Worm (Caenorhabditis elegans) whole organism, L1 larva: ENCODE results near the gene cyp-35B2.

ENCODE experiments used
- C34B4.2 ChIP-seq: sonication (generic microtip); optimal IDR thresholded peaks from 2 replicates; lab custom pipeline; 2017; ENCODE audit warnings: mild to moderate bottlenecking, missing genetic modification characterization, missing compliant biosample characterization
- F16B12.6 ChIP-seq: fragments of 150-350 bp; optimal IDR thresholded peaks from 2 replicates; lab custom pipeline; 2014; ENCODE audit warnings: missing biosample characterization, missing genetic modification characterization
- Y116A8C.19 ChIP-seq: sonication (generic microtip); optimal IDR thresholded peaks from 2 replicates; lab custom pipeline; 2016; ENCODE audit warnings: missing compliant biosample characterization, missing genetic modification characterization, borderline replicate concordance
- aly-2 ChIP-seq: fragments of 150-350 bp; optimal IDR thresholded peaks from 2 replicates; lab custom pipeline; 2014; ENCODE audit warnings: missing biosample characterization, missing genetic modification characterization
- blmp-1 ChIP-seq: fragments of 150-350 bp; optimal IDR thresholded peaks from 2 replicates; lab custom pipeline; 2014; ENCODE audit warnings: missing biosample characterization, missing genetic modification characterization
- ceh-63 ChIP-seq: fragments of 200-800 bp; sonication (Bioruptor generic); optimal IDR thresholded peaks from 2 replicates; lab custom pipeline; 2018; ENCODE audit warnings: mild to moderate bottlenecking, missing genetic modification characterization, missing compliant biosample characterization
- ces-1 ChIP-seq: fragments of 150-350 bp; optimal IDR thresholded peaks from 2 replicates; lab custom pipeline; 2014; ENCODE audit warnings: missing biosample characterization, missing genetic modification reagents, missing genetic modification characterization
- dpl-1 ChIP-seq, 3 experiments: fragments of 150-350 bp in 2 of 3; sonication (generic microtip) in 1 of 3; optimal IDR thresholded peaks; 2 replicates each; lab custom pipeline; 2014 to 2017; ENCODE audit warnings: missing biosample characterization in 3 of 3, missing genetic modification characterization in 3 of 3, missing genetic modification reagents in 3 of 3
- dsc-1 ChIP-seq: sonication (generic microtip); optimal IDR thresholded peaks from 2 replicates; lab custom pipeline; 2016; ENCODE audit warnings: mild to moderate bottlenecking, missing genetic modification characterization, missing compliant biosample characterization
- efl-1 ChIP-seq, 4 experiments: fragments of 150-350 bp; optimal IDR thresholded peaks in 3 of 4; peaks in 1 of 4; 1 replicate in 1 of 4; 2 replicates in 3 of 4; lab custom pipeline; 2014; ENCODE audit warnings: missing biosample characterization in 2 of 4, missing genetic modification characterization in 2 of 4, missing genetic modification reagents in 2 of 4
- efl-3 ChIP-seq: fragments of 200-800 bp; sonication (Bioruptor generic); optimal IDR thresholded peaks from 2 replicates; lab custom pipeline; 2018; ENCODE audit warnings: mild to moderate bottlenecking, missing genetic modification characterization, missing compliant biosample characterization
- egl-13 ChIP-seq: sonication (generic microtip); optimal IDR thresholded peaks from 2 replicates; lab custom pipeline; 2016; ENCODE audit warnings: missing genotype, missing genetic modification reagents, missing genetic modification characterization, missing compliant biosample characterization
- egl-27 ChIP-seq, 2 experiments: fragments of 150-350 bp in 1 of 2; sonication (generic microtip); optimal IDR thresholded peaks; 3 replicates each; lab custom pipeline; 2017 to 2018; ENCODE audit warnings: missing biosample characterization in 2 of 2, missing genetic modification characterization in 2 of 2, missing genetic modification reagents in 2 of 2
- elt-3 ChIP-seq, 6 experiments: fragments of 150-350 bp in 1 of 6; sonication (generic microtip); optimal IDR thresholded peaks; 2 replicates each; lab custom pipeline; 2017 to 2018; ENCODE audit warnings: missing biosample characterization in 6 of 6, missing genetic modification characterization in 6 of 6, inconsistent platforms in 1 of 6
- fkh-10 ChIP-seq: sonication (generic microtip); optimal IDR thresholded peaks from 2 replicates; lab custom pipeline; 2017; ENCODE audit warnings: missing biosample characterization, missing genetic modification reagents, missing genetic modification characterization
- fkh-4 ChIP-seq: sonication (generic microtip); optimal IDR thresholded peaks from 2 replicates; lab custom pipeline; 2016; ENCODE audit warnings: missing compliant biosample characterization, missing genetic modification characterization, borderline replicate concordance
- fos-1 ChIP-seq: fragments of 150-350 bp; optimal IDR thresholded peaks from 2 replicates; lab custom pipeline; 2014; ENCODE audit warnings: missing biosample characterization, missing genetic modification characterization
- hlh-17 ChIP-seq: fragments of 200-800 bp; sonication (Bioruptor generic); optimal IDR thresholded peaks from 2 replicates; lab custom pipeline; 2018; ENCODE audit warnings: missing genetic modification characterization, mild to moderate bottlenecking, missing compliant biosample characterization, moderate library complexity, borderline replicate concordance
- hlh-4 ChIP-seq: sonication (generic microtip); optimal IDR thresholded peaks from 2 replicates; lab custom pipeline; 2016; ENCODE audit warnings: mild to moderate bottlenecking, missing genetic modification characterization, missing compliant biosample characterization
- hpl-2 ChIP-seq: fragments of 150-350 bp; optimal IDR thresholded peaks from 2 replicates; lab custom pipeline; 2014; ENCODE audit warnings: missing biosample characterization, missing genetic modification reagents, missing genetic modification characterization
- jun-1 ChIP-seq: fragments of 150-350 bp; optimal IDR thresholded peaks from 2 replicates; lab custom pipeline; 2014; ENCODE audit warnings: missing biosample characterization, missing genetic modification reagents, missing genetic modification characterization
- lin-15B ChIP-seq: fragments of 150-350 bp; sonication (generic microtip); optimal IDR thresholded peaks from 3 replicates; lab custom pipeline; 2014; ENCODE audit warnings: missing biosample characterization, missing genetic modification characterization
- lin-39 ChIP-seq: fragments of 150-350 bp; optimal IDR thresholded peaks from 2 replicates; lab custom pipeline; 2014; ENCODE audit warnings: missing biosample characterization, missing genetic modification reagents, missing genetic modification characterization
- lir-3 ChIP-seq: sonication (generic microtip); optimal IDR thresholded peaks from 2 replicates; lab custom pipeline; 2016; ENCODE audit warnings: mild to moderate bottlenecking, missing genetic modification characterization, moderate library complexity, missing compliant biosample characterization; ENCODE audit not compliant: poor library complexity
- lsy-2 ChIP-seq, 2 experiments: fragments of 150-350 bp; optimal IDR thresholded peaks; 2 replicates each; lab custom pipeline; 2014; ENCODE audit warnings: missing biosample characterization in 2 of 2, missing genetic modification characterization in 2 of 2
- mdl-1 ChIP-seq, 2 experiments: fragments of 150-350 bp; optimal IDR thresholded peaks; 2 replicates each; lab custom pipeline; 2014 to 2017; ENCODE audit warnings: missing biosample characterization in 2 of 2, missing genetic modification characterization in 2 of 2, inconsistent platforms in 1 of 2
- mef-2 ChIP-seq: fragments of 150-350 bp; optimal IDR thresholded peaks from 2 replicates; lab custom pipeline; 2014; ENCODE audit warnings: missing biosample characterization, missing genetic modification characterization
- nhr-20 ChIP-seq: sonication (generic microtip); optimal IDR thresholded peaks from 2 replicates; lab custom pipeline; 2016; ENCODE audit warnings: mild to moderate bottlenecking, missing genetic modification characterization, missing compliant biosample characterization
- nhr-28 ChIP-seq: fragments of 150-350 bp; optimal IDR thresholded peaks from 2 replicates; lab custom pipeline; 2014; ENCODE audit warnings: missing biosample characterization, missing genetic modification characterization
- nhr-47 ChIP-seq: sonication (generic microtip); optimal IDR thresholded peaks from 2 replicates; lab custom pipeline; 2016; ENCODE audit warnings: mild to moderate bottlenecking, missing genetic modification characterization, moderate library complexity, missing compliant biosample characterization
- nhr-76 ChIP-seq: sonication (generic microtip); optimal IDR thresholded peaks from 2 replicates; lab custom pipeline; 2017; ENCODE audit warnings: missing biosample characterization, missing genetic modification characterization
- nhr-77 ChIP-seq: fragments of 150-350 bp; optimal IDR thresholded peaks from 2 replicates; lab custom pipeline; 2014; ENCODE audit warnings: missing biosample characterization, missing genetic modification characterization
- nhr-85 ChIP-seq: sonication (generic microtip); peaks from one replicate; lab custom pipeline; 2016; ENCODE audit warnings: missing genetic modification characterization, inconsistent platforms, missing compliant biosample characterization
- pag-3 ChIP-seq: sonication (generic microtip); optimal IDR thresholded peaks from 2 replicates; lab custom pipeline; 2017; ENCODE audit warnings: missing genetic modification characterization, mild to moderate bottlenecking, missing compliant biosample characterization, antibody characterized with exemption, borderline replicate concordance; ENCODE audit not compliant: insufficient read depth
- pqm-1 ChIP-seq: sonication (generic microtip); optimal IDR thresholded peaks from 3 replicates; lab custom pipeline; 2017; ENCODE audit warnings: missing biosample characterization, missing genetic modification characterization
- skn-1 ChIP-seq: fragments of 150-350 bp; optimal IDR thresholded peaks from 2 replicates; lab custom pipeline; 2014; ENCODE audit warnings: missing biosample characterization, missing genetic modification characterization
- snpc-4 ChIP-seq: fragments of 150-350 bp; optimal IDR thresholded peaks from 2 replicates; lab custom pipeline; 2014; ENCODE audit warnings: missing biosample characterization, missing genetic modification characterization
- snu-23 ChIP-seq: sonication (generic microtip); optimal IDR thresholded peaks from 2 replicates; lab custom pipeline; 2016; ENCODE audit warnings: missing genetic modification characterization, missing compliant biosample characterization
- sox-4 ChIP-seq: sonication (generic microtip); optimal IDR thresholded peaks from 2 replicates; lab custom pipeline; 2016; ENCODE audit warnings: missing genetic modification characterization, missing compliant biosample characterization
- sup-37 ChIP-seq: fragments of 200-800 bp; sonication (Bioruptor generic); optimal IDR thresholded peaks from 2 replicates; lab custom pipeline; 2018; ENCODE audit warnings: mild to moderate bottlenecking, missing genetic modification characterization, missing compliant biosample characterization
- swsn-7 ChIP-seq: sonication (generic microtip); optimal IDR thresholded peaks from 2 replicates; lab custom pipeline; 2016; ENCODE audit warnings: missing genetic modification characterization, missing compliant biosample characterization
- tbx-2 ChIP-seq: sonication (generic microtip); optimal IDR thresholded peaks from 2 replicates; lab custom pipeline; 2016; ENCODE audit warnings: missing genetic modification characterization, missing compliant biosample characterization
- tlp-1 ChIP-seq: fragments of 150-350 bp; optimal IDR thresholded peaks from 2 replicates; lab custom pipeline; 2014; ENCODE audit warnings: missing biosample characterization, missing genetic modification characterization
- unc-130 ChIP-seq: fragments of 150-350 bp; optimal IDR thresholded peaks from 2 replicates; lab custom pipeline; 2017; ENCODE audit warnings: missing biosample characterization, missing genetic modification characterization, inconsistent platforms
- unc-30 ChIP-seq: sonication (generic microtip); optimal IDR thresholded peaks from 2 replicates; lab custom pipeline; 2017; ENCODE audit warnings: missing biosample characterization, missing genetic modification characterization
- unc-62 ChIP-seq: fragments of 150-350 bp; optimal IDR thresholded peaks from 2 replicates; lab custom pipeline; 2014; ENCODE audit warnings: missing biosample characterization, missing genetic modification reagents, missing genetic modification characterization
- unc-86 ChIP-seq: sonication (generic microtip); optimal IDR thresholded peaks from 2 replicates; lab custom pipeline; 2016; ENCODE audit warnings: missing genetic modification characterization, missing compliant biosample characterization
- vab-15 ChIP-seq: sonication (generic microtip); optimal IDR thresholded peaks from 2 replicates; lab custom pipeline; 2017; ENCODE audit warnings: missing genotype, mild to moderate bottlenecking, missing genetic modification characterization, missing compliant biosample characterization
- xbp-1 ChIP-seq: sonication (generic microtip); optimal IDR thresholded peaks from 2 replicates; lab custom pipeline; 2016; ENCODE audit warnings: missing genetic modification characterization, missing compliant biosample characterization
- ztf-11 ChIP-seq, 2 experiments: sonication (generic microtip); optimal IDR thresholded peaks; 2 replicates each; lab custom pipeline; 2016 to 2017; ENCODE audit warnings: missing genetic modification characterization in 2 of 2, missing biosample characterization in 1 of 2, missing compliant biosample characterization in 1 of 2
- ztf-4 ChIP-seq: fragments of 150-350 bp; optimal IDR thresholded peaks from 2 replicates; lab custom pipeline; 2014; ENCODE audit warnings: missing biosample characterization, missing genetic modification characterization

The cyp-35B2 gene

DNA sequence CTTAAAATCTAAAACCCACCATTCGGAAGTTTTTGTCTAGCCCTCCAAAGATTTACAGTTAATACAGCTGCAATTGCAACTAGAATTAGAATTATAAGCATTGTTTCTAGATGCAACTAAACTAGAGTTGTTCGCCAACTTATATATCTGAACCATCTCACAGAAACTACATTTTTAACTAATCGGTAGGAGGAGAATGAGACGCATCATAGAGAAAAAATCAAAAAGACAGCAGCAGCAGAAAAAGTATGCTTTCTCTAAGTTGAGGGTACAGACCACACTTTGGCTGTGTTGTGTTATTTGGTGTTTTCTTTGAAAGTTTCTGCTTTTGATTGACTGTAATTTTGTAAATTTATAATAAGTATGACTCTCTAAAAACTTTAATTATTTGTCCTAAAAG, 21.8 kb downstream of the cyp-35B2 start, which contains the start of gene cyp-34A7:
TSS of gene cyp-34A7 (minus strand) at position 101 of the 400 bp plus-strand sequence.
- TF ChIP-seq C34B4.2 (tag; lab: Kevin White, UChicago) (no peak), sox-4 (tag; lab: Kevin White, UChicago) (no peak), hlh-4 (tag; lab: Kevin White, UChicago) (no peak)

DNA sequence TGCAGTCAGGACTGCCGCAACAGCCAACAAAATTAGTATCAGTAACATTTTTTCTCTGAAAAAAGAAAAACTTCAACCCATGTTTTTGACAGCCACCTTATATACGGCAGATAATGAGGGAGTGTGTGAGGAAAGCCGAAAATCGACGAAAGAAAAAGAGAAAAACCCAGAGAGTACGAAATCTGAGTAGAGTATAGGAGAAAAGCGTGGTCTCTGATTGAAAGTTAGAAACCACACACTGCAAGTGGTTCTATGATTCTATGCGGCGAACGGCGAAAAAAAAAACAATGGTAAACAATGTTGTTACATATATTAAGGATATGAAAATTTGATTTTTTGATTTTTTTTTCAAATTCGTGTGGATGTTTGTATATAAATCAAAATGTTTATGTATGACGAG, 25.8 kb downstream of the cyp-35B2 start, which contains the start of gene cyp-34A8:
TSS of gene cyp-34A8 (minus strand) at position 62 of the 400 bp plus-strand sequence.
- no peak for TF ChIP-seq dsc-1
- TF ChIP-seq egl-13 (tag; lab: Kevin White, UChicago) = no peak
- TF ChIP-seq hpl-2 (GFP tag; lab: Kevin White, UChicago) = no peak
- no peak for TF ChIP-seq mef-2 (tag; lab: Kevin White, UChicago)
- no peak for TF ChIP-seq dpl-1 (GFP tag; optimal IDR thresholded peaks at IDR 0.05; lab: Kevin White, UChicago)
- TF ChIP-seq fkh-10 = no peak
- no peak for TF ChIP-seq sup-37 (GFP tag; lab: Kevin White, UChicago)
- no peak for TF ChIP-seq nhr-77 (tag; lab: Kevin White, UChicago)
- no peak for TF ChIP-seq ceh-63 (GFP tag; lab: Kevin White, UChicago)
- no peak for TF ChIP-seq tlp-1 (tag; lab: Kevin White, UChicago)
- no peak for TF ChIP-seq Y116A8C.19
- no peak for TF ChIP-seq tbx-2 (tag; lab: Kevin White, UChicago)
- no peak for TF ChIP-seq vab-15 (tag; lab: Kevin White, UChicago)
- no peak for TF ChIP-seq mdl-1 (tag; optimal IDR thresholded peaks at IDR 0.05; lab: Kevin White, UChicago)
- TF ChIP-seq nhr-85 = no peak
- TF ChIP-seq unc-130 (tag; lab: Kevin White, UChicago) = no peak
- TF ChIP-seq nhr-76 (tag; lab: Kevin White, UChicago) = no peak
- peak; percentile 27 for TF ChIP-seq snu-23 (GFP tag; lab: Kevin White, UChicago)
- TF ChIP-seq egl-27 (tag; optimal IDR thresholded peaks at IDR 0.05; lab: Kevin White, UChicago) = no peak
- no peak for TF ChIP-seq sox-4 (tag; lab: Kevin White, UChicago)
- TF ChIP-seq ztf-11 (tag; optimal IDR thresholded peaks at IDR 0.05; lab: Kevin White, UChicago) = no peak
- TF ChIP-seq nhr-28 (tag; lab: Kevin White, UChicago) = no peak
- no peak for TF ChIP-seq unc-62 (GFP tag; lab: Kevin White, UChicago)
- TF ChIP-seq aly-2 (tag; lab: Kevin White, UChicago) = no peak
- no peak for TF ChIP-seq efl-3 (GFP tag; lab: Kevin White, UChicago)
- TF ChIP-seq ces-1 (GFP tag; lab: Kevin White, UChicago) = no peak
- no peak for TF ChIP-seq hlh-17 (GFP tag; lab: Kevin White, UChicago)
- peak; percentile 74 for TF ChIP-seq nhr-20 (tag; lab: Kevin White, UChicago)
- no peak for TF ChIP-seq ztf-4 (tag; lab: Kevin White, UChicago)
- TF ChIP-seq nhr-47 (tag; lab: Kevin White, UChicago) = no peak
- no peak for TF ChIP-seq lsy-2 (tag; optimal IDR thresholded peaks at IDR 0.05; lab: Kevin White, UChicago)
- TF ChIP-seq unc-86 (tag; lab: Kevin White, UChicago) = no peak
- no peak for TF ChIP-seq pqm-1 (tag; lab: Kevin White, UChicago)
- no peak for TF ChIP-seq F16B12.6 (tag; lab: Kevin White, UChicago)
- no peak for TF ChIP-seq lin-15B (tag; lab: Kevin White, UChicago)
- peak; percentile 73 for TF ChIP-seq blmp-1
- no peak for TF ChIP-seq unc-30 (tag; lab: Kevin White, UChicago)
- no peak for TF ChIP-seq snpc-4 (tag; lab: Kevin White, UChicago)
- TF ChIP-seq elt-3 (tag; optimal IDR thresholded peaks at IDR 0.05; lab: Kevin White, UChicago) = peak in 2 of 6 experiments; percentile 6 to 38
- TF ChIP-seq efl-1 (optimal IDR thresholded peaks at IDR 0.05; lab: Kevin White, UChicago) = no peak
- TF ChIP-seq efl-1 (GFP tag; optimal IDR thresholded peaks at IDR 0.05 in 1 of 2; lab: Kevin White, UChicago) = peak in 1 of 2 experiments; percentile 68
- TF ChIP-seq pag-3 = no peak
- TF ChIP-seq lin-39 (tag; lab: Kevin White, UChicago) = no peak
- no peak for TF ChIP-seq fos-1
- TF ChIP-seq fkh-4 (tag; lab: Kevin White, UChicago) = no peak
- no peak for TF ChIP-seq skn-1
- no peak for TF ChIP-seq lir-3 (tag; lab: Kevin White, UChicago)
- TF ChIP-seq xbp-1 (tag; lab: Kevin White, UChicago) = no peak
- no peak for TF ChIP-seq swsn-7
- TF ChIP-seq jun-1 (tag; lab: Kevin White, UChicago) = no peak
- TF ChIP-seq hlh-4 (tag; lab: Kevin White, UChicago) = no peak
